Worm (Caenorhabditis elegans) whole organism, L2 larva: Measurements from ENCODE around the gene suex-2.

Experiments used
- R02D3.7 ChIP-seq: fragments of 150-350 bp; optimal IDR thresholded peaks from 2 replicates; lab custom pipeline; 2014; ENCODE audit warnings: missing biosample characterization, missing genetic modification characterization
- blmp-1 ChIP-seq: sonication (generic microtip); optimal IDR thresholded peaks from 2 replicates; lab custom pipeline; 2017; ENCODE audit warnings: missing genetic modification characterization, mild to moderate bottlenecking, missing compliant biosample characterization, antibody characterized with exemption, moderate library complexity; ENCODE audit not compliant: insufficient read depth
- ceh-82 ChIP-seq: fragments of 150-350 bp; optimal IDR thresholded peaks from 2 replicates; lab custom pipeline; 2014; ENCODE audit warnings: missing biosample characterization, missing genetic modification characterization
- egl-27 ChIP-seq: sonication (generic microtip); optimal IDR thresholded peaks from 3 replicates; lab custom pipeline; 2017; ENCODE audit warnings: missing biosample characterization, missing genetic modification reagents, missing genetic modification characterization
- elt-1 ChIP-seq: fragments of 150-350 bp; optimal IDR thresholded peaks from 2 replicates; lab custom pipeline; 2014; ENCODE audit warnings: missing biosample characterization, missing genetic modification characterization
- gmeb-1 ChIP-seq: fragments of 150-350 bp; optimal IDR thresholded peaks from 2 replicates; lab custom pipeline; 2014; ENCODE audit warnings: missing biosample characterization, missing genetic modification characterization
- nhr-10 ChIP-seq: sonication (generic microtip); optimal IDR thresholded peaks from 2 replicates; lab custom pipeline; 2017; ENCODE audit warnings: missing biosample characterization, missing genetic modification characterization
- nhr-12 ChIP-seq: fragments of 150-350 bp; optimal IDR thresholded peaks from 2 replicates; lab custom pipeline; 2014; ENCODE audit warnings: missing biosample characterization, missing genetic modification characterization
- nhr-6 ChIP-seq: fragments of 150-350 bp; optimal IDR thresholded peaks from 2 replicates; lab custom pipeline; 2014; ENCODE audit warnings: missing biosample characterization, missing genetic modification characterization
- peb-1 ChIP-seq: fragments of 150-350 bp; optimal IDR thresholded peaks from 2 replicates; lab custom pipeline; 2014; ENCODE audit warnings: missing biosample characterization, missing genetic modification characterization
- unc-39 ChIP-seq: fragments of 150-350 bp; optimal IDR thresholded peaks from 2 replicates; lab custom pipeline; 2014; ENCODE audit warnings: missing biosample characterization, missing genetic modification characterization
- unc-62 ChIP-seq: fragments of 150-350 bp; optimal IDR thresholded peaks from 2 replicates; lab custom pipeline; 2014; ENCODE audit warnings: missing biosample characterization, missing genetic modification reagents, missing genetic modification characterization
- zag-1 ChIP-seq: fragments of 150-350 bp; optimal IDR thresholded peaks from 2 replicates; lab custom pipeline; 2014; ENCODE audit warnings: missing biosample characterization, missing genetic modification characterization
- ztf-11 ChIP-seq: sonication (generic microtip); optimal IDR thresholded peaks from 2 replicates; lab custom pipeline; 2017; ENCODE audit warnings: missing biosample characterization, missing genetic modification characterization

ce11 chrIV:8978047-8978446 lies 10.0 kb downstream of the suex-2 start:
- TF ChIP-seq nhr-6 (tag; lab: Kevin White, UChicago) (no peak), unc-39 (tag; lab: Kevin White, UChicago) (no peak), peb-1 (tag; lab: Kevin White, UChicago) (no peak), nhr-12 (tag; lab: Kevin White, UChicago) (no peak), zag-1 (tag; lab: Kevin White, UChicago) (no peak), gmeb-1 (no peak), ceh-82 (tag; lab: Kevin White, UChicago) (no peak), egl-27 (no peak), R02D3.7 (tag; lab: Kevin White, UChicago) (no peak), elt-1 (tag; lab: Kevin White, UChicago) (no peak), nhr-10 (tag; lab: Kevin White, UChicago) (no peak), unc-62 (GFP tag; lab: Kevin White, UChicago) (no peak), ztf-11 (tag; lab: Kevin White, UChicago) (no peak), blmp-1 (tag; lab: Kevin White, UChicago) (no peak)
